Worm (Caenorhabditis elegans): ENCODE measurements around the gene Y50E8A.22.

- TF ChIP-seq tbx-37 (GFP tag; conservative IDR thresholded peaks at IDR 0.05) (no peak), ceh-36 (tag; optimal IDR thresholded peaks at IDR 0.05) (no peak), ama-1 (optimal IDR thresholded peaks at IDR 0.05) (no peak), pes-1 (GFP tag; IDR thresholded peaks at IDR 0.05) (no peak), tbx-11 (GFP tag; IDR thresholded peaks at IDR 0.05) (no peak), F13C5.2 (tag; optimal IDR thresholded peaks at IDR 0.05) (no peak), flt-1 (GFP tag; IDR thresholded peaks at IDR 0.05) (no peak), ceh-13 (GFP tag; optimal IDR thresholded peaks at IDR 0.05) (no peak), hnd-1 (tag; optimal IDR thresholded peaks at IDR 0.05) (no peak), ets-7 (tag; optimal IDR thresholded peaks at IDR 0.05) (no peak)
Observed at ce11 chrV:14762563-14762962, 13.7 kb upstream of the Y50E8A.22 start.

Measured in whole organism, early embryonic.